Worm (Caenorhabditis elegans) whole organism, late embryonic: Measurements from ENCODE around the gene clh-5.

ENCODE experiments used
- K09A11.1 ChIP-seq: sonication (generic microtip); optimal IDR thresholded peaks from 2 replicates; lab custom pipeline; 2017; ENCODE audit warnings: antibody characterized with exemption, mild to moderate bottlenecking, missing genetic modification characterization, missing compliant biosample characterization; ENCODE audit not compliant: insufficient read depth
- ahr-1 ChIP-seq: sonication (generic microtip); optimal IDR thresholded peaks from 2 replicates; lab custom pipeline; 2016; ENCODE audit warnings: missing genetic modification characterization, missing compliant biosample characterization
- ama-1 ChIP-seq: fragments of 150-350 bp; optimal IDR thresholded peaks from 2 replicates; lab custom pipeline; 2014
- ceh-24 ChIP-seq: sonication (generic microtip); optimal IDR thresholded peaks from 2 replicates; lab custom pipeline; 2016; ENCODE audit warnings: mild to moderate bottlenecking, missing genetic modification characterization, missing compliant biosample characterization
- ceh-45 ChIP-seq: fragments of 200-800 bp; sonication (Bioruptor generic); IDR thresholded peaks from 2 replicates; pipeline ENCODE4 v1.3.6; 2022; ENCODE audit warnings: missing genetic modification reagents, missing genetic modification characterization, missing compliant biosample characterization
- elt-2 ChIP-seq: sonication (generic microtip); optimal IDR thresholded peaks from 2 replicates; lab custom pipeline; 2016; ENCODE audit warnings: missing genetic modification reagents, missing genetic modification characterization, missing compliant biosample characterization
- eyg-1 ChIP-seq: sonication (generic microtip); optimal IDR thresholded peaks from 2 replicates; lab custom pipeline; 2016; ENCODE audit warnings: missing genotype, missing genetic modification characterization, missing compliant biosample characterization
- fkh-10 ChIP-seq: fragments of 150-350 bp; optimal IDR thresholded peaks from 2 replicates; lab custom pipeline; 2014; ENCODE audit warnings: missing biosample characterization, missing genetic modification reagents, missing genetic modification characterization
- hlh-30 ChIP-seq: sonication (generic microtip); optimal IDR thresholded peaks from 2 replicates; lab custom pipeline; 2017; ENCODE audit warnings: antibody characterized with exemption, missing genetic modification characterization, missing compliant biosample characterization; ENCODE audit not compliant: insufficient read depth
- hlh-6 ChIP-seq: sonication (generic microtip); optimal IDR thresholded peaks from 2 replicates; lab custom pipeline; 2016; ENCODE audit warnings: missing genotype, missing genetic modification characterization, missing compliant biosample characterization
- nfya-1 ChIP-seq: sonication (generic microtip); optimal IDR thresholded peaks from 2 replicates; lab custom pipeline; 2017; ENCODE audit warnings: missing genetic modification characterization, mild to moderate bottlenecking, missing compliant biosample characterization, antibody characterized with exemption, moderate library complexity
- nhr-11 ChIP-seq: fragments of 150-350 bp; optimal IDR thresholded peaks from 2 replicates; lab custom pipeline; 2014; ENCODE audit warnings: missing biosample characterization, missing genetic modification characterization
- pag-3 ChIP-seq: sonication (generic microtip); optimal IDR thresholded peaks from 2 replicates; lab custom pipeline; 2016; ENCODE audit warnings: missing compliant biosample characterization, missing genetic modification characterization, borderline replicate concordance
- pros-1 ChIP-seq: fragments of 150-350 bp; optimal IDR thresholded peaks from 2 replicates; lab custom pipeline; 2014; ENCODE audit warnings: missing biosample characterization, missing genetic modification reagents, missing genetic modification characterization

DNA sequence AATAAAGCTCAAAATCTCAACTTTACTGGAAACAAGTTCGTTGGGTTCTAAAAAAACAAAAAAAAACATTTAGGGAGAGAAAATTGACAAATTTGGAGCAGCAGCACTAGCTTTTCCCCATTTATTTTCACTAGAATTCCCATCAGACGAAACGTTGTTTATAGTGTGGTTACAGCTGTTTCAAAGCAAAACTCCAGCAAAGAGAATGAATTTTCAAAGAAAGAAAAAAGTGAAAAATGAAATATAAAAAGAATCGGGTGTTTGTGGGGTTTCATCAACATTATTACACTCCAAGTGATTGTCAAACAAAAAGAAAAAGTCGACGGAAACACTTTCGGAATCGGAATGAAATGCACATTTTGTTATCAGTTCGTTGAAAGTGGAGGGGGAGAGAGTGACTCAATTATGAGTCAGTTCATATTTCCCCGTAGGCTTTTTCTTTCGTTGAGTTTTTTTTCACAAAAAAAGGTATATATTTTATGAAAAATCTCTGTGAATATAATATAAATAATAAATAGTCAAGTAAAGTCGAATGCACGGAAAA lies 4.1 kb downstream of the clh-5 start:
- TF ChIP-seq elt-2 (no peak), nfya-1 (tag; lab: Kevin White, UChicago) (no peak), nhr-11 (tag; lab: Kevin White, UChicago) (no peak), fkh-10 (GFP tag; lab: Kevin White, UChicago) (no peak), hlh-30 (tag; lab: Kevin White, UChicago) (no peak), ahr-1 (tag; lab: Kevin White, UChicago) (no peak), K09A11.1 (tag; lab: Kevin White, UChicago) (no peak), ceh-45 (no peak), ama-1 (lab: Kevin White, UChicago) (no peak), pag-3 (tag; lab: Kevin White, UChicago) (no peak), hlh-6 (no peak), pros-1 (no peak), eyg-1 (tag; lab: Kevin White, UChicago) (no peak), ceh-24 (tag; lab: Kevin White, UChicago) (no peak)
